Worm (Caenorhabditis elegans) whole organism, L3 larva: Measurements from ENCODE around the gene F19C6.5.

ENCODE experiments used
- ZK546.5 ChIP-seq: sonication (generic microtip); optimal IDR thresholded peaks from 2 replicates; lab custom pipeline; 2017; ENCODE audit warnings: missing biosample characterization, missing genetic modification characterization
- ceh-16 ChIP-seq: sonication (generic microtip); optimal IDR thresholded peaks from 2 replicates; lab custom pipeline; 2017; ENCODE audit warnings: missing biosample characterization, missing genetic modification characterization
- nfya-1 ChIP-seq: sonication (generic microtip); optimal IDR thresholded peaks from 2 replicates; lab custom pipeline; 2017; ENCODE audit warnings: missing genetic modification characterization, mild to moderate bottlenecking, missing compliant biosample characterization, antibody characterized with exemption, moderate library complexity; ENCODE audit not compliant: insufficient read depth
- nhr-28 ChIP-seq: fragments of 150-350 bp; optimal IDR thresholded peaks from 2 replicates; lab custom pipeline; 2014; ENCODE audit warnings: missing biosample characterization, missing genetic modification characterization
- pha-4 ChIP-seq: fragments of 150-350 bp; optimal IDR thresholded peaks from 2 replicates; lab custom pipeline; 2014; ENCODE audit warnings: missing biosample characterization, missing genetic modification reagents, missing genetic modification characterization
- pqm-1 ChIP-seq: fragments of 150-350 bp; optimal IDR thresholded peaks from 2 replicates; lab custom pipeline; 2017; ENCODE audit warnings: missing biosample characterization, missing genetic modification characterization, inconsistent platforms
- snpc-4 ChIP-seq: fragments of 150-350 bp; optimal IDR thresholded peaks from 2 replicates; lab custom pipeline; 2014; ENCODE audit warnings: missing biosample characterization, missing genetic modification characterization
- tbx-2 ChIP-seq: sonication (generic microtip); optimal IDR thresholded peaks from 2 replicates; lab custom pipeline; 2016; ENCODE audit warnings: mild to moderate bottlenecking, missing genetic modification characterization, missing compliant biosample characterization
- unc-62 ChIP-seq: fragments of 150-350 bp; sonication (generic microtip); optimal IDR thresholded peaks from 4 replicates; lab custom pipeline; 2014; ENCODE audit warnings: missing biosample characterization, missing genetic modification reagents, missing genetic modification characterization

ce11 chrX:9988884-9989283 is 4.1 kb upstream of the F19C6.5 start:
- TF ChIP-seq nhr-28 (tag; lab: Kevin White, UChicago) (no peak), unc-62 (GFP tag; lab: Kevin White, UChicago) (no peak), nfya-1 (tag; lab: Kevin White, UChicago) (no peak), ZK546.5 (tag; lab: Kevin White, UChicago) (no peak), pqm-1 (tag; lab: Kevin White, UChicago) (no peak), snpc-4 (tag; lab: Kevin White, UChicago) (peak; percentile 4), pha-4 (tag; lab: Kevin White, UChicago) (no peak), tbx-2 (tag; lab: Kevin White, UChicago) (no peak), ceh-16 (tag; lab: Kevin White, UChicago) (no peak)
